Worm (Caenorhabditis elegans): Measurements from ENCODE around the gene Y46D2A.2.

ce11 chrII:3338556-3338955, 15.5 kb upstream of the Y46D2A.2 start, which contains the start of gene F14D2.7:
- no peak for TF ChIP-seq rnt-1 (tag; optimal IDR thresholded peaks at IDR 0.05)
- no peak for TF ChIP-seq madf-2 (tag; optimal IDR thresholded peaks at IDR 0.05)
- TF ChIP-seq ceh-18 (tag; optimal IDR thresholded peaks at IDR 0.05), result no peak
- TF ChIP-seq nfya-1 (tag; optimal IDR thresholded peaks at IDR 0.05), result no peak
